Fruit fly (Drosophila melanogaster): Measurements from ENCODE around the gene ORMDL.

DNA sequence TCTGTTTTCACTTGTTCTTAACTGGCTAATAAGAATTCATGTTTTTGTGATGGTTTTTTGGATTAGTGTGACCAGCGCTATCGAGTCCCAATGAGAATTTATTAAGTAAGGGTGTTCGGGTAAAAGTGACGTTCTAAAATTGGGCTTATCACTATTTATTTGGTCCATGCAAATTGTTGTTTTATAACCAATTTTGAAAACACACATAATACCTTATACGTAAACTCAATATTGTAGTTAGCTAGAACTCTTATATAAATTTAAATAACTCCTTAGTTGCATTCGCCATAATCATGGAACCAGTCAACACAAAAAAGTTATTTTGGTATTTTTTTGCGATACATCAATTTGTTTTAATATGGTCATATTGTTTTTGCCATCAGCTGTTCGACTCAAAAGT, 44.6 kb downstream of the ORMDL start, which contains the start of the genes Als2 and CG11248:
- TF ChIP-seq mirr (GFP tag; optimal IDR thresholded peaks at IDR 0.05): no peak
- peak; percentile 67 for TF ChIP-seq Mad (GFP tag; optimal IDR thresholded peaks at IDR 0.05)
- no peak for TF ChIP-seq CG17568 (GFP tag; optimal IDR thresholded peaks at IDR 0.05)
- TF ChIP-seq H15 (GFP tag; IDR thresholded peaks at IDR 0.05): no peak; the same call in 2 of the 3 replicates
- no peak for TF ChIP-seq CG12769 (tag; optimal IDR thresholded peaks at IDR 0.05)
- TF ChIP-seq E2f1 (GFP tag; IDR thresholded peaks at IDR 0.05): peak; percentile 63
- peak; percentile 52 for TF ChIP-seq Usf (GFP tag; optimal IDR thresholded peaks at IDR 0.05)
- no peak for TF ChIP-seq fd102C (GFP tag; optimal IDR thresholded peaks at IDR 0.05)
- no peak for TF ChIP-seq ftz-f1 (GFP tag; optimal IDR thresholded peaks at IDR 0.05)
- peak; percentile 77 for TF ChIP-seq Sox102F (GFP tag; optimal IDR thresholded peaks at IDR 0.05)
- peak; percentile 20; the same call in 1 of the 2 replicates for TF ChIP-seq klu (GFP tag; IDR thresholded peaks at IDR 0.05)
- TF ChIP-seq schlank (tag; optimal IDR thresholded peaks at IDR 0.05): no peak
- TF ChIP-seq CG12942 (GFP tag; optimal IDR thresholded peaks at IDR 0.05): peak; percentile 62
- TF ChIP-seq CG3407 (GFP tag; optimal IDR thresholded peaks at IDR 0.05): peak; percentile 41

Measured in whole organism, embryonic.